Fruit fly (Drosophila melanogaster) whole organism, embryonic: ENCODE data around the gene Ssl2.

Experiments
- Atf-2 ChIP-seq: fragments of 200-800 bp; sonication (Bioruptor generic); optimal IDR thresholded peaks from 2 replicates; lab custom pipeline; 2016; ENCODE audit warnings: missing biosample characterization, missing genetic modification characterization
- Atf6 ChIP-seq: fragments of 200-800 bp; sonication (Bioruptor generic); IDR thresholded peaks from 2 replicates; pipeline ENCODE4 v1.3.6; 2022; ENCODE audit warnings: missing biosample characterization, missing genetic modification characterization
- Awh ChIP-seq: fragments of 200-800 bp; sonication (Bioruptor generic); IDR thresholded peaks from 2 replicates; pipeline ENCODE4, ENCODE4 v1.3.6; 2022; ENCODE audit warnings: missing biosample characterization, missing genetic modification characterization
- Bgb ChIP-seq: fragments of 200-800 bp; sonication (Bioruptor generic); IDR thresholded peaks from 2 replicates; pipeline ENCODE4 v1.3.6; 2022; ENCODE audit warnings: missing biosample characterization, missing genetic modification characterization; ENCODE audit not compliant: partially characterized antibody
- CG10267 ChIP-seq: fragments of 200-800 bp; sonication (Bioruptor generic); optimal IDR thresholded peaks from 2 replicates; lab custom pipeline; 2018; ENCODE audit warnings: missing biosample characterization, mild to moderate bottlenecking, missing genetic modification characterization, moderate library complexity
- CG10431 ChIP-seq: fragments of 200-800 bp; sonication (Bioruptor generic); optimal IDR thresholded peaks from 3 replicates; lab custom pipeline; 2018; ENCODE audit warnings: missing biosample characterization, mild to moderate bottlenecking, missing genetic modification characterization
- CG10462 ChIP-seq: fragments of 200-800 bp; sonication (Bioruptor generic); optimal IDR thresholded peaks from 2 replicates; lab custom pipeline; 2016; ENCODE audit warnings: missing biosample characterization, missing genetic modification characterization
- CG11456 ChIP-seq: fragments of 200-800 bp; sonication (Bioruptor generic); IDR thresholded peaks from 3 replicates; pipeline ENCODE4 v1.3.6; 2022; ENCODE audit warnings: missing biosample characterization, missing genetic modification characterization
- CG12769 ChIP-seq: fragments of 200-800 bp; sonication (Bioruptor generic); optimal IDR thresholded peaks from 2 replicates; lab custom pipeline; 2019; ENCODE audit warnings: missing biosample characterization, mild to moderate bottlenecking, missing genetic modification characterization, moderate library complexity
- CG13296 ChIP-seq: fragments of 200-800 bp; sonication (Bioruptor generic); optimal IDR thresholded peaks from 3 replicates; lab custom pipeline; 2018; ENCODE audit warnings: missing biosample characterization, mild to moderate bottlenecking, missing genetic modification characterization
- CG17359 ChIP-seq: fragments of 200-800 bp; sonication (Bioruptor generic); optimal IDR thresholded peaks from 3 replicates; lab custom pipeline; 2018; ENCODE audit warnings: missing biosample characterization, mild to moderate bottlenecking, missing genetic modification characterization, moderate library complexity
- CG1832 ChIP-seq: fragments of 200-800 bp; sonication (Bioruptor generic); optimal IDR thresholded peaks from 2 replicates; lab custom pipeline; 2017; ENCODE audit warnings: missing biosample characterization, mild to moderate bottlenecking, missing genetic modification characterization, inconsistent platforms
- CG2120 ChIP-seq: fragments of 200-800 bp; sonication (Bioruptor generic); optimal IDR thresholded peaks from 3 replicates; lab custom pipeline; 2016; ENCODE audit warnings: missing biosample characterization, missing genetic modification characterization
- CG3838 ChIP-seq: fragments of 200-800 bp; sonication (Bioruptor generic); optimal IDR thresholded peaks from 3 replicates; lab custom pipeline; 2016; ENCODE audit warnings: missing biosample characterization, missing genetic modification characterization
- CG6813 ChIP-seq: fragments of 200-800 bp; sonication (Bioruptor generic); optimal IDR thresholded peaks from 2 replicates; lab custom pipeline; 2017; ENCODE audit warnings: missing biosample characterization, missing genetic modification characterization, mild to moderate bottlenecking, moderate library complexity, missing genetic modification reagents
- CG7357 ChIP-seq: fragments of 200-800 bp; sonication (Bioruptor generic); IDR thresholded peaks from 3 replicates; pipeline ENCODE4 v1.3.6; 2022; ENCODE audit warnings: missing biosample characterization, missing genetic modification characterization
- CG7556 ChIP-seq: fragments of 200-800 bp; sonication (Bioruptor generic); optimal IDR thresholded peaks from 2 replicates; lab custom pipeline; 2017; ENCODE audit warnings: missing biosample characterization, mild to moderate bottlenecking, missing genetic modification characterization
- CG9727 ChIP-seq: fragments of 200-800 bp; sonication (Bioruptor generic); optimal IDR thresholded peaks from 3 replicates; lab custom pipeline; 2017; ENCODE audit warnings: missing biosample characterization, mild to moderate bottlenecking, missing genetic modification characterization
- CG9797 ChIP-seq: fragments of 200-800 bp; sonication (Bioruptor generic); optimal IDR thresholded peaks from 3 replicates; lab custom pipeline; 2018; ENCODE audit warnings: missing biosample characterization, mild to moderate bottlenecking, missing genetic modification characterization
- CkIIα-i1 ChIP-seq: fragments of 200-800 bp; sonication (Bioruptor generic); IDR thresholded peaks from 2 replicates; pipeline ENCODE4 v1.3.6; 2022; ENCODE audit warnings: missing biosample characterization, missing genetic modification characterization
- CoRest ChIP-seq: fragments of 200-800 bp; sonication (Bioruptor generic); optimal IDR thresholded peaks from 3 replicates; lab custom pipeline; 2018; ENCODE audit warnings: missing biosample characterization, mild to moderate bottlenecking, missing genetic modification characterization, moderate library complexity
- Dbx ChIP-seq: fragments of 200-800 bp; sonication (Bioruptor generic); IDR thresholded peaks from 3 replicates; pipeline ENCODE4 v1.3.6; 2022; ENCODE audit warnings: missing biosample characterization, missing genetic modification characterization
- Doc3 ChIP-seq: fragments of 200-800 bp; sonication (Bioruptor generic); IDR thresholded peaks from 3 replicates; pipeline ENCODE4 v1.3.6; 2022; ENCODE audit warnings: missing biosample characterization, missing genetic modification characterization; ENCODE audit not compliant: partially characterized antibody
- Dref ChIP-seq: fragments of 200-800 bp; sonication (Bioruptor generic); IDR thresholded peaks from 2 replicates; pipeline ENCODE4 v1.3.6; 2022; ENCODE audit warnings: missing biosample characterization, missing genetic modification characterization
- Eip74EF ChIP-seq, 2 experiments: fragments of 200-800 bp in 1 of 2; fragments of >200 bp in 1 of 2; sonication (Bioruptor generic) in 1 of 2; optimal IDR thresholded peaks; 2 replicates each; lab custom pipeline; 2017 to 2019; ENCODE audit warnings: missing biosample characterization in 2 of 2, missing genetic modification characterization in 2 of 2, mild to moderate bottlenecking in 1 of 2, moderate library complexity in 1 of 2
- HLH54F ChIP-seq: fragments of 200-800 bp; sonication (Bioruptor generic); optimal IDR thresholded peaks from 3 replicates; lab custom pipeline; 2016; ENCODE audit warnings: missing biosample characterization, missing genetic modification characterization
- HmgD ChIP-seq: fragments of 200-800 bp; sonication (Bioruptor generic); optimal IDR thresholded peaks from 3 replicates; lab custom pipeline; 2016; ENCODE audit warnings: missing biosample characterization, missing genetic modification characterization
- Hsf ChIP-seq: fragments of 200-800 bp; sonication (Bioruptor generic); optimal IDR thresholded peaks from 3 replicates; lab custom pipeline; 2016; ENCODE audit warnings: missing biosample characterization, missing genetic modification characterization
- Kr ChIP-seq: fragments of 200-800 bp; sonication (Bioruptor generic); optimal IDR thresholded peaks from 2 replicates; lab custom pipeline; 2017; ENCODE audit warnings: missing biosample characterization, mild to moderate bottlenecking, missing genetic modification characterization
- NC2β ChIP-seq: fragments of 200-800 bp; sonication (Bioruptor generic); optimal IDR thresholded peaks from 2 replicates; lab custom pipeline; 2016; ENCODE audit warnings: missing biosample characterization, missing genetic modification characterization
- Optix ChIP-seq: fragments of 200-800 bp; sonication (Bioruptor generic); IDR thresholded peaks from 3 replicates; pipeline ENCODE4 v1.3.6; 2022; ENCODE audit warnings: missing biosample characterization, missing genetic modification characterization
- PHDP ChIP-seq: fragments of 200-800 bp; sonication (Bioruptor generic); optimal IDR thresholded peaks from 3 replicates; lab custom pipeline; 2018; ENCODE audit warnings: missing biosample characterization, mild to moderate bottlenecking, missing genetic modification characterization, moderate library complexity
- Pdp1 ChIP-seq, 2 experiments: fragments of 200-800 bp; sonication (Bioruptor generic); optimal IDR thresholded peaks; 3 replicates each; lab custom pipeline; 2016; ENCODE audit warnings: missing biosample characterization in 2 of 2, missing genetic modification characterization in 2 of 2, mild to moderate bottlenecking in 1 of 2, moderate library complexity in 1 of 2
- Sox102F ChIP-seq: fragments of 200-800 bp; sonication (Bioruptor generic); optimal IDR thresholded peaks from 2 replicates; lab custom pipeline; 2018; ENCODE audit warnings: missing biosample characterization, mild to moderate bottlenecking, missing genetic modification characterization, moderate library complexity
- cad ChIP-seq: fragments of >200 bp; optimal IDR thresholded peaks from 2 replicates; lab custom pipeline; 2017; ENCODE audit warnings: missing biosample characterization, missing genetic modification characterization
- cato ChIP-seq: fragments of 200-800 bp; sonication (Bioruptor generic); optimal IDR thresholded peaks from 2 replicates; lab custom pipeline; 2016; ENCODE audit warnings: missing biosample characterization, missing genetic modification characterization, borderline replicate concordance
- croc ChIP-seq: fragments of 200-800 bp; sonication (Bioruptor generic); conservative IDR thresholded peaks from 3 replicates; pipeline ENCODE4 v1.3.6; 2022; ENCODE audit warnings: missing biosample characterization, missing genetic modification characterization
- da ChIP-seq: fragments of 200-800 bp; sonication (Bioruptor generic); optimal IDR thresholded peaks from 2 replicates; lab custom pipeline; 2016; ENCODE audit warnings: missing biosample characterization, missing genetic modification characterization
- eyg ChIP-seq: fragments of 200-800 bp; sonication (Bioruptor generic); optimal IDR thresholded peaks from 3 replicates; lab custom pipeline; 2016; ENCODE audit warnings: missing biosample characterization, missing genetic modification characterization
- fu2 ChIP-seq: fragments of 200-800 bp; sonication (Bioruptor generic); optimal IDR thresholded peaks from 2 replicates; lab custom pipeline; 2016; ENCODE audit warnings: missing biosample characterization, missing genetic modification characterization
- gcm2 ChIP-seq: fragments of 200-800 bp; sonication (Bioruptor generic); optimal IDR thresholded peaks from 2 replicates; lab custom pipeline; 2016; ENCODE audit warnings: missing biosample characterization, missing genetic modification characterization
- gsb ChIP-seq: fragments of 200-800 bp; sonication (Bioruptor generic); IDR thresholded peaks from 2 replicates; pipeline ENCODE4 v1.3.6; 2022; ENCODE audit warnings: missing biosample characterization, missing genetic modification characterization
- lmd ChIP-seq: fragments of 200-800 bp; sonication (Bioruptor generic); IDR thresholded peaks from 2 replicates; pipeline ENCODE4 v1.3.6; 2022; ENCODE audit warnings: missing biosample characterization, missing genetic modification characterization
- prd ChIP-seq, 3 experiments: fragments of >200 bp in 2 of 3; fragments of 200-800 bp in 1 of 3; sonication (Bioruptor generic) in 1 of 3; optimal IDR thresholded peaks in 2 of 3; IDR thresholded peaks in 1 of 3; 2 replicates in 2 of 3; 3 replicates in 1 of 3; pipeline versions ENCODE4 v1.3.6 to Lab custom; 2017 to 2022; ENCODE audit warnings: missing biosample characterization in 1 of 3, missing genetic modification characterization in 1 of 3
- pum ChIP-seq: fragments of 200-800 bp; sonication (Bioruptor generic); optimal IDR thresholded peaks from 2 replicates; lab custom pipeline; 2016; ENCODE audit warnings: missing biosample characterization, missing genetic modification characterization
- sima ChIP-seq: fragments of 200-800 bp; sonication (Bioruptor generic); optimal IDR thresholded peaks from 2 replicates; lab custom pipeline; 2016; ENCODE audit warnings: missing biosample characterization, missing genetic modification characterization
- slbo ChIP-seq: fragments of 200-800 bp; sonication (Bioruptor generic); IDR thresholded peaks from 2 replicates; pipeline ENCODE4 v1.3.6; 2022; ENCODE audit warnings: missing biosample characterization, missing genetic modification characterization
- slp2 ChIP-seq: fragments of 200-800 bp; sonication (Bioruptor generic); optimal IDR thresholded peaks from 2 replicates; lab custom pipeline; 2016; ENCODE audit warnings: missing biosample characterization, missing genetic modification characterization
- zf30C ChIP-seq: fragments of 200-800 bp; sonication (Bioruptor generic); optimal IDR thresholded peaks from 3 replicates; lab custom pipeline; 2018; ENCODE audit warnings: missing biosample characterization, mild to moderate bottlenecking, missing genetic modification characterization

Gene Ssl2

dm6 chr3R:29004884-29005621 is 27.4 kb downstream of the Ssl2 start (continued):
- no peak for TF ChIP-seq Atf6
- TF ChIP-seq CG7556 (GFP tag; lab: Kevin White, UChicago), result peak; percentile 16
- TF ChIP-seq eyg, result no peak
- no peak for TF ChIP-seq Optix (GFP tag; lab: Robert Waterston, UW)
- TF ChIP-seq CG10267 (tag; lab: Kevin White, UChicago), result peak; percentile 12
- TF ChIP-seq slp2 (GFP tag; lab: Kevin White, UChicago), result no peak
- TF ChIP-seq sima (GFP tag; lab: Kevin White, UChicago), result no peak
- TF ChIP-seq zf30C (GFP tag; lab: Kevin White, UChicago), result no peak
- peak; percentile 41 for TF ChIP-seq PHDP (tag; lab: Kevin White, UChicago)
- peak; percentile 53; the same call in 1 of the 2 replicates for TF ChIP-seq lmd (GFP tag; lab: Robert Waterston, UW)
- no peak for TF ChIP-seq NC2β
- TF ChIP-seq cato (GFP tag; lab: Kevin White, UChicago), result peak; percentile 17
- TF ChIP-seq CG12769 (tag; lab: Kevin White, UChicago), result peak; percentile 58
- no peak for TF ChIP-seq croc (GFP tag; lab: Robert Waterston, UW)
- TF ChIP-seq CoRest (tag; lab: Kevin White, UChicago), result peak; percentile 38
- TF ChIP-seq CG11456 (GFP tag; lab: Robert Waterston, UW), result 0 out of 3 replicates have a peak, but pooled peaks have one; percentile 30
- TF ChIP-seq gcm2, result no peak
- peak; percentile 17 for TF ChIP-seq Hsf (GFP tag; lab: Kevin White, UChicago)
- no peak for TF ChIP-seq CG9797
- no peak for TF ChIP-seq CG9727 (GFP tag; lab: Kevin White, UChicago)
- no peak for TF ChIP-seq CG10462 (GFP tag; lab: Kevin White, UChicago)
- TF ChIP-seq Doc3, result no peak
- TF ChIP-seq HmgD, result no peak
- TF ChIP-seq Kr (GFP tag; lab: Kevin White, UChicago), result no peak
- peak; percentile 49; the same call in 1 of the 2 replicates for TF ChIP-seq Awh (GFP tag; lab: Robert Waterston, UW)
- TF ChIP-seq CG1832 (GFP tag; lab: Kevin White, UChicago), result no peak
- no peak for TF ChIP-seq CkIIα-i1 (GFP tag; lab: Robert Waterston, UW)
- TF ChIP-seq CG17359 (tag; lab: Kevin White, UChicago), result peak; percentile 67
- no peak for TF ChIP-seq CG13296 (GFP tag; lab: Kevin White, UChicago)
- TF ChIP-seq Dbx (GFP tag; lab: Robert Waterston, UW), result no peak
- no peak for TF ChIP-seq Atf-2
- no peak for TF ChIP-seq CG10431 (GFP tag; lab: Kevin White, UChicago)
- TF ChIP-seq slbo (GFP tag; lab: Robert Waterston, UW), result peak; percentile 62
- peak; percentile 34 for TF ChIP-seq CG2120
- TF ChIP-seq CG6813, result no peak
- peak; percentile 70 for TF ChIP-seq Sox102F (GFP tag; lab: Kevin White, UChicago)
- no peak for TF ChIP-seq Bgb (GFP tag; lab: Robert Waterston, UW)
- 0 out of 2 replicates have a peak, but pooled peaks have one; percentile 11 for TF ChIP-seq Dref (GFP tag; lab: Robert Waterston, UW)
- no peak for TF ChIP-seq Eip74EF (GFP tag; optimal IDR thresholded peaks at IDR 0.05; lab: Kevin White, UChicago)
- TF ChIP-seq CG3838 (GFP tag; lab: Kevin White, UChicago), result no peak
- peak; percentile 11 to 28 for TF ChIP-seq Pdp1 (GFP tag; optimal IDR thresholded peaks at IDR 0.05; lab: Kevin White, UChicago)
- no peak for TF ChIP-seq pum (GFP tag; lab: Kevin White, UChicago)
- peak; percentile 22; the same call in 1 of the 3 replicates for TF ChIP-seq CG7357 (GFP tag; lab: Robert Waterston, UW)
- TF ChIP-seq prd (optimal IDR thresholded peaks at IDR 0.05; lab: Kevin White, UChicago), result no peak
- peak; percentile 71; the same call in 2 of the 3 replicates for TF ChIP-seq prd (GFP tag; IDR thresholded peaks at IDR 0.05; lab: Robert Waterston, UW)
- TF ChIP-seq gsb (GFP tag; lab: Robert Waterston, UW), result no peak
- TF ChIP-seq HLH54F, result no peak
- TF ChIP-seq cad (GFP tag; lab: Kevin White, UChicago), result no peak
- no peak for TF ChIP-seq da
- no peak for TF ChIP-seq fu2 (GFP tag; lab: Kevin White, UChicago)
